Worm (Caenorhabditis elegans): Measurements from ENCODE around the gene gst-9.
"Not testable (repeated sequence)": the region's sequence is repeated elsewhere in the genome, so short reads cannot be mapped to it uniquely, and the experiment has no call there.

The gst-9 gene

DNA sequence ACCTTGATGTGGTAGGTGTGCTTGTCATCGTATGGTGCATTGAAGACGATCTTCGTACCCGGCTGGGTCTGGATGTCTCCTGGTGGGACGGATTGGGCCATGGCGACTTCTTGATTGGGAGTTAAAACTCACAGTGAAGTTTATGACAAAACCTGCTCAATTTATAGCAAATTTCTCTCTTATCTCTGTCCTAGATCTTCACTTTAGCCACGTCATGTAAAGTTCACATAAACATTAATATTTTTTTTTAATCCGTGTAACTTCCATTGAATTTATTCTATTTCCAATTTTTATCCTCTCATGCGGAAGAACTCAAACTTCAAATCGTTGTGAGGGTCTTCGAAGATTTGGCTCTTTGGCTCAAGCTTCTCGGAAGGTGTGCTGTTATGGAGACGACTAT, 25.1 kb downstream of the gst-9 start, which contains the start of gene msp-31:
Gene msp-31 (minus strand): TSS at position 101 of the 400 bp plus-strand sequence.
- TF ChIP-seq hlh-30 (tag; optimal IDR thresholded peaks at IDR 0.05; ENCODE audit: insufficient read depth); ceh-32 (tag; optimal IDR thresholded peaks at IDR 0.05; ENCODE audit: poor library complexity); mes-2 (tag; optimal IDR thresholded peaks at IDR 0.05; ENCODE audit: poor library complexity, severe bottlenecking): not testable (repeated sequence)

ce11 chrII:4918501-4919021, 27.2 kb downstream of the gst-9 start:
- TF ChIP-seq zip-2 (tag; optimal IDR thresholded peaks at IDR 0.05) (no peak), jun-1 (tag; optimal IDR thresholded peaks at IDR 0.05) (no peak), unc-62 (GFP tag; optimal IDR thresholded peaks at IDR 0.05 in 1 of 2) (peak in 1 of 2 experiments; percentile 62), unc-62 (tag; optimal IDR thresholded peaks at IDR 0.05) (no peak), lin-38 (GFP tag; IDR thresholded peaks at IDR 0.05) (no peak), D1046.2 (GFP tag; IDR thresholded peaks at IDR 0.05) (no peak), Y5F2A.4 (GFP tag; optimal IDR thresholded peaks at IDR 0.05) (no peak), Y105C5A.15 (GFP tag; IDR thresholded peaks at IDR 0.05) (no peak), F49E8.2 (tag; optimal IDR thresholded peaks at IDR 0.05; ENCODE audit: borderline replicate concordance) (no peak)

- no peak for TF ChIP-seq zip-11 (GFP tag; IDR thresholded peaks at IDR 0.05)
- no peak for TF ChIP-seq nhr-237 (tag; optimal IDR thresholded peaks at IDR 0.05)
- TF ChIP-seq set-16 (GFP tag; IDR thresholded peaks at IDR 0.05) = no peak
- no peak for TF ChIP-seq unc-62 (GFP tag; optimal IDR thresholded peaks at IDR 0.05 in 1 of 2)
- no peak for TF ChIP-seq unc-62 (tag; optimal IDR thresholded peaks at IDR 0.05)
- TF ChIP-seq zag-1 (tag; optimal IDR thresholded peaks at IDR 0.05) = no peak
- no peak for TF ChIP-seq daf-8 (GFP tag; IDR thresholded peaks at IDR 0.05)
- TF ChIP-seq nhr-76 (tag; optimal IDR thresholded peaks at IDR 0.05) = no peak
- TF ChIP-seq ceh-32 (tag; optimal IDR thresholded peaks at IDR 0.05; ENCODE audit: poor library complexity) = no peak
- TF ChIP-seq egl-43 (GFP tag; IDR thresholded peaks at IDR 0.05) = no peak
- TF ChIP-seq F10B5.3 (tag; optimal IDR thresholded peaks at IDR 0.05) = no peak
- no peak for TF ChIP-seq skn-1 (tag; optimal IDR thresholded peaks at IDR 0.05)
- no peak for TF ChIP-seq snpc-1.2 (GFP tag; IDR thresholded peaks at IDR 0.05)
- TF ChIP-seq nhr-48 (tag; optimal IDR thresholded peaks at IDR 0.05) = no peak
- no peak for TF ChIP-seq lin-13 (GFP tag; optimal IDR thresholded peaks at IDR 0.05)
- TF ChIP-seq madf-9 (GFP tag; conservative IDR thresholded peaks at IDR 0.05) = no peak
- TF ChIP-seq aly-2 (tag; optimal IDR thresholded peaks at IDR 0.05) = no peak
- peak; percentile 17 for TF ChIP-seq nhr-28 (tag; optimal IDR thresholded peaks at IDR 0.05)
- TF ChIP-seq dve-1 (tag; optimal IDR thresholded peaks at IDR 0.05; ENCODE audit: insufficient read depth) = peak; percentile 42
- no peak for TF ChIP-seq cey-2 (tag; optimal IDR thresholded peaks at IDR 0.05; ENCODE audit: borderline replicate concordance, insufficient read depth)
- TF ChIP-seq pqm-1 (tag; optimal IDR thresholded peaks at IDR 0.05) = peak; percentile 63
- TF ChIP-seq ama-1 (optimal IDR thresholded peaks at IDR 0.05) = no peak
- no peak for TF ChIP-seq duxl-1 (tag; optimal IDR thresholded peaks at IDR 0.05; ENCODE audit: poor library complexity)
- TF ChIP-seq dmd-6 (GFP tag; IDR thresholded peaks at IDR 0.05) = no peak
- TF ChIP-seq mes-2 (tag; optimal IDR thresholded peaks at IDR 0.05; ENCODE audit: poor library complexity, severe bottlenecking) = no peak
- peak; percentile 6 for TF ChIP-seq hlh-11 (tag; optimal IDR thresholded peaks at IDR 0.05)
- no peak for TF ChIP-seq rbr-2 (tag; optimal IDR thresholded peaks at IDR 0.05)
These were observed 29.2 kb downstream of the gst-9 start for ce11 chrII:4920608-4921007.

DNA sequence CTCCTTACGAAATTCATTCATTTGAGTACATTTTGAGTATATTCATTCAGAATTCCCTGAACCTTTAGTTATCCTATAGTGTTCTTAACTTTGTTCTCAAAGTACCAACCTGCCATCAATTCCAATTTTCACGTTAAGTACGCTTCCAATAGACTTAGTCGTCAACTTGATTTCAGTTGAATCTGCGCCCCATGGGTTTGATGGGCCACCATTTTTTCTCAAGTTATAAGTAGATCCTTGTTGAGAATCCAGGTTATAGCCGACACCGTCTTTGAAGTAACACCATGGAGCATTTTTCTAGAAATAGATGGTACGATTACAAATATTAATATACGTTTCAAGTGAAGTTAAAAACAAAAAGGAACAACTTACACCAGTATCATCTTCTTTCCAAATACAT, 33.3 kb downstream of the gst-9 start:
- TF ChIP-seq jun-1 (tag; optimal IDR thresholded peaks at IDR 0.05) (no peak), unc-62 (GFP tag; optimal IDR thresholded peaks at IDR 0.05 in 1 of 2) (peak in 1 of 2 experiments; percentile 96), unc-62 (tag; optimal IDR thresholded peaks at IDR 0.05) (no peak), aha-1 (tag) (peak; percentile 12)

Measured in whole organism, L4 larva.